Worm (Caenorhabditis elegans) whole organism, L3 larva: ENCODE results near the gene cutl-25.

Experiments
- R02D3.7 ChIP-seq: fragments of 150-350 bp; optimal IDR thresholded peaks from 2 replicates; lab custom pipeline; 2014; ENCODE audit warnings: missing biosample characterization, missing genetic modification characterization
- ZK546.5 ChIP-seq: sonication (generic microtip); optimal IDR thresholded peaks from 2 replicates; lab custom pipeline; 2017; ENCODE audit warnings: missing biosample characterization, missing genetic modification characterization
- aly-2 ChIP-seq: fragments of 150-350 bp; optimal IDR thresholded peaks from 2 replicates; lab custom pipeline; 2014; ENCODE audit warnings: missing biosample characterization, missing genetic modification characterization
- ama-1 ChIP-seq: fragments of 150-350 bp; optimal IDR thresholded peaks from 2 replicates; lab custom pipeline; 2018
- ceh-16 ChIP-seq: sonication (generic microtip); optimal IDR thresholded peaks from 2 replicates; lab custom pipeline; 2017; ENCODE audit warnings: missing biosample characterization, missing genetic modification characterization
- ceh-28 ChIP-seq: fragments of 150-350 bp; optimal IDR thresholded peaks from 2 replicates; lab custom pipeline; 2014; ENCODE audit warnings: missing biosample characterization, missing genetic modification reagents, missing genetic modification characterization
- ceh-82 ChIP-seq: fragments of 150-350 bp; optimal IDR thresholded peaks from 2 replicates; lab custom pipeline; 2014; ENCODE audit warnings: missing biosample characterization, missing genetic modification characterization
- ceh-9 ChIP-seq: sonication (generic microtip); optimal IDR thresholded peaks from 2 replicates; lab custom pipeline; 2018; ENCODE audit warnings: missing biosample characterization, missing genetic modification characterization
- daf-12 ChIP-seq: fragments of 150-350 bp; optimal IDR thresholded peaks from 2 replicates; lab custom pipeline; 2014; ENCODE audit warnings: missing biosample characterization, missing genetic modification reagents, missing genetic modification characterization
- egl-27 ChIP-seq: sonication (generic microtip); optimal IDR thresholded peaks from 4 replicates; lab custom pipeline; 2017; ENCODE audit warnings: missing biosample characterization, missing genetic modification reagents, missing genetic modification characterization
- egl-5 ChIP-seq: fragments of 150-350 bp; optimal IDR thresholded peaks from 2 replicates; lab custom pipeline; 2017; ENCODE audit warnings: missing biosample characterization, missing genetic modification reagents, missing genetic modification characterization, inconsistent platforms
- elt-1 ChIP-seq: fragments of 150-350 bp; optimal IDR thresholded peaks from 2 replicates; lab custom pipeline; 2014; ENCODE audit warnings: missing biosample characterization, missing genetic modification characterization
- elt-2 ChIP-seq: sonication (generic microtip); optimal IDR thresholded peaks from 2 replicates; lab custom pipeline; 2016; ENCODE audit warnings: missing genetic modification reagents, mild to moderate bottlenecking, missing genetic modification characterization, missing compliant biosample characterization
- elt-3 ChIP-seq, 3 experiments: fragments of 150-350 bp in 1 of 3; sonication (generic microtip) in 2 of 3; optimal IDR thresholded peaks; 2 replicates in 2 of 3; 4 replicates in 1 of 3; lab custom pipeline; 2014 to 2017; ENCODE audit warnings: missing biosample characterization in 3 of 3, missing genetic modification characterization in 3 of 3
- eor-1 ChIP-seq, 2 experiments: fragments of 150-350 bp; optimal IDR thresholded peaks; 2 replicates each; lab custom pipeline; 2014 to 2018; ENCODE audit warnings: missing biosample characterization in 2 of 2, missing genetic modification characterization in 2 of 2
- fkh-10 ChIP-seq: sonication (generic microtip); optimal IDR thresholded peaks from 2 replicates; lab custom pipeline; 2017; ENCODE audit warnings: missing biosample characterization, missing genetic modification reagents, missing genetic modification characterization
- fkh-2 ChIP-seq: fragments of 150-350 bp; optimal IDR thresholded peaks from 2 replicates; lab custom pipeline; 2014; ENCODE audit warnings: missing biosample characterization, missing genetic modification reagents, missing genetic modification characterization
- fos-1 ChIP-seq: fragments of 150-350 bp; optimal IDR thresholded peaks from 2 replicates; lab custom pipeline; 2014; ENCODE audit warnings: missing biosample characterization, missing genetic modification characterization
- hmg-11 ChIP-seq: sonication (generic microtip); optimal IDR thresholded peaks from 2 replicates; lab custom pipeline; 2016; ENCODE audit warnings: missing genetic modification characterization, missing compliant biosample characterization
- jun-1 ChIP-seq: fragments of 150-350 bp; optimal IDR thresholded peaks from 2 replicates; lab custom pipeline; 2014; ENCODE audit warnings: missing biosample characterization, missing genetic modification reagents, missing genetic modification characterization
- lin-15B ChIP-seq: fragments of 150-350 bp; optimal IDR thresholded peaks from 2 replicates; lab custom pipeline; 2014; ENCODE audit warnings: missing biosample characterization, missing genetic modification characterization
- lin-39 ChIP-seq: fragments of 150-350 bp; optimal IDR thresholded peaks from 2 replicates; lab custom pipeline; 2018; ENCODE audit warnings: missing biosample characterization, missing genetic modification reagents, missing genetic modification characterization
- lsy-12 ChIP-seq: sonication (generic microtip); optimal IDR thresholded peaks from 2 replicates; lab custom pipeline; 2016; ENCODE audit warnings: mild to moderate bottlenecking, missing genetic modification characterization, missing compliant biosample characterization
- mdl-1 ChIP-seq: fragments of 150-350 bp; optimal IDR thresholded peaks from 2 replicates; lab custom pipeline; 2014; ENCODE audit warnings: missing biosample characterization, missing genetic modification characterization
- mml-1 ChIP-seq: fragments of 150-350 bp; sonication (generic microtip); optimal IDR thresholded peaks from 3 replicates; lab custom pipeline; 2014; ENCODE audit warnings: missing biosample characterization, missing genetic modification characterization
- nfya-1 ChIP-seq: sonication (generic microtip); optimal IDR thresholded peaks from 2 replicates; lab custom pipeline; 2017; ENCODE audit warnings: missing genetic modification characterization, mild to moderate bottlenecking, missing compliant biosample characterization, antibody characterized with exemption, moderate library complexity; ENCODE audit not compliant: insufficient read depth
- nhr-11 ChIP-seq: fragments of 150-350 bp; optimal IDR thresholded peaks from 2 replicates; lab custom pipeline; 2014; ENCODE audit warnings: missing biosample characterization, missing genetic modification characterization
- nhr-12 ChIP-seq: fragments of 150-350 bp; optimal IDR thresholded peaks from 2 replicates; lab custom pipeline; 2014; ENCODE audit warnings: missing biosample characterization, missing genetic modification characterization
- nhr-23 ChIP-seq: fragments of 150-350 bp; optimal IDR thresholded peaks from 2 replicates; lab custom pipeline; 2014; ENCODE audit warnings: missing biosample characterization, missing genetic modification reagents, missing genetic modification characterization
- nhr-237 ChIP-seq: fragments of 150-350 bp; optimal IDR thresholded peaks from 2 replicates; lab custom pipeline; 2014; ENCODE audit warnings: missing biosample characterization, missing genetic modification characterization
- nhr-25 ChIP-seq: sonication (generic microtip); optimal IDR thresholded peaks from 2 replicates; lab custom pipeline; 2017; ENCODE audit warnings: missing biosample characterization, missing genetic modification characterization
- nhr-28 ChIP-seq: fragments of 150-350 bp; optimal IDR thresholded peaks from 2 replicates; lab custom pipeline; 2014; ENCODE audit warnings: missing biosample characterization, missing genetic modification characterization
- nhr-43 ChIP-seq: sonication (generic microtip); optimal IDR thresholded peaks from 2 replicates; lab custom pipeline; 2016; ENCODE audit warnings: mild to moderate bottlenecking, missing genetic modification characterization, missing compliant biosample characterization; ENCODE audit not compliant: poor library complexity, severe bottlenecking
- nhr-67 ChIP-seq: fragments of 150-350 bp; optimal IDR thresholded peaks from 2 replicates; lab custom pipeline; 2014; ENCODE audit warnings: missing biosample characterization, missing genetic modification characterization
- nhr-76 ChIP-seq: fragments of 150-350 bp; sonication (generic microtip); optimal IDR thresholded peaks from 5 replicates; lab custom pipeline; 2014; ENCODE audit warnings: missing biosample characterization, missing genetic modification characterization
- nhr-77 ChIP-seq: fragments of 150-350 bp; optimal IDR thresholded peaks from 2 replicates; lab custom pipeline; 2014; ENCODE audit warnings: missing biosample characterization, missing genetic modification characterization
- pha-4 ChIP-seq: fragments of 150-350 bp; optimal IDR thresholded peaks from 2 replicates; lab custom pipeline; 2014; ENCODE audit warnings: missing biosample characterization, missing genetic modification reagents, missing genetic modification characterization
- pqm-1 ChIP-seq: fragments of 150-350 bp; optimal IDR thresholded peaks from 2 replicates; lab custom pipeline; 2017; ENCODE audit warnings: missing biosample characterization, missing genetic modification characterization, inconsistent platforms
- sea-2 ChIP-seq: fragments of 150-350 bp; sonication (generic microtip); optimal IDR thresholded peaks from 4 replicates; lab custom pipeline; 2014; ENCODE audit warnings: missing biosample characterization, missing genetic modification reagents, missing genetic modification characterization
- skn-1 ChIP-seq: fragments of 150-350 bp; optimal IDR thresholded peaks from 2 replicates; lab custom pipeline; 2014; ENCODE audit warnings: missing biosample characterization, missing genetic modification characterization
- snpc-4 ChIP-seq: fragments of 150-350 bp; optimal IDR thresholded peaks from 2 replicates; lab custom pipeline; 2014; ENCODE audit warnings: missing biosample characterization, missing genetic modification characterization
- tbx-2 ChIP-seq: sonication (generic microtip); optimal IDR thresholded peaks from 2 replicates; lab custom pipeline; 2016; ENCODE audit warnings: mild to moderate bottlenecking, missing genetic modification characterization, missing compliant biosample characterization
- unc-39 ChIP-seq: sonication (generic microtip); optimal IDR thresholded peaks from 4 replicates; lab custom pipeline; 2017; ENCODE audit warnings: missing biosample characterization, missing genetic modification characterization
- unc-62 ChIP-seq: fragments of 150-350 bp; sonication (generic microtip); optimal IDR thresholded peaks from 4 replicates; lab custom pipeline; 2014; ENCODE audit warnings: missing biosample characterization, missing genetic modification reagents, missing genetic modification characterization
- zag-1 ChIP-seq: fragments of 150-350 bp; optimal IDR thresholded peaks from 2 replicates; lab custom pipeline; 2014; ENCODE audit warnings: missing biosample characterization, missing genetic modification characterization
- ztf-11 ChIP-seq: fragments of 150-350 bp; optimal IDR thresholded peaks from 2 replicates; lab custom pipeline; 2014; ENCODE audit warnings: missing biosample characterization, missing genetic modification characterization
- ztf-4 ChIP-seq: fragments of 150-350 bp; optimal IDR thresholded peaks from 2 replicates; lab custom pipeline; 2014; ENCODE audit warnings: missing biosample characterization, missing genetic modification characterization

Gene cutl-25

DNA sequence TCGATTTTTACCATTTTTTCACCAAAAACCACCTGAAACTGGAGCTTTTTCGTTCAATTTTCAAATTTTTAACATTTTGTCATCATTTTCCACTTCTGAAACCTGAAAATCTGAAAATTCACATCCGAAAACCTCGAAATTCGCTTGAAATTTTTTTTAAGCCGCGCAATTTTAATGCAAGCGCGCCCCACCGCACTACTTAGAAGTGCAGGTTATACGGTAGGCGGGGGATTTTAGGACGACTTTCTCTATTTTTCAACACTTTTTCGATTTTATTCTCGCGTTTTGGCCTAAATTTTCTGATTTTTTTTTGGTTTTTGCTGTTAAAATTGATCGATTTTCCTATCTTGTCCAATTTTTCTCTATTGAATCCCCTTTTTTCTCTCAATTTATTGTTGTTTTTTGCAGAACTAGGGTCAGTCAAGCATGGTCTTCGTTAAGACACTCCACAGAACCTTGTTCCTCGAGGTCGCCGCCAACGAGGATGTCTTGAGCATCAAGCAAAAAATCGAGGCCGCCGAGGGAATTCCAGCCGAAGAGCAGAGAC, 21.0 kb upstream of the cutl-25 start, which contains the start of gene ubl-1 (continued):
- peak; percentile 22 for TF ChIP-seq ama-1
- TF ChIP-seq pqm-1 (tag; lab: Kevin White, UChicago), result peak; percentile 24
- TF ChIP-seq ceh-82, result peak; percentile 46
- no peak for TF ChIP-seq nhr-76 (tag; lab: Kevin White, UChicago)
- TF ChIP-seq unc-39 (tag; lab: Kevin White, UChicago), result no peak
- TF ChIP-seq nhr-67 (tag; lab: Kevin White, UChicago), result no peak
- peak; percentile 69 for TF ChIP-seq skn-1
- TF ChIP-seq mdl-1 (tag; lab: Kevin White, UChicago), result no peak
- TF ChIP-seq elt-2 (tag; lab: Kevin White, UChicago), result peak; percentile 49
- TF ChIP-seq ZK546.5 (tag; lab: Kevin White, UChicago), result peak; percentile 89
- no peak for TF ChIP-seq ztf-11 (tag; lab: Kevin White, UChicago)
- no peak for TF ChIP-seq zag-1 (tag; lab: Kevin White, UChicago)
- no peak for TF ChIP-seq nhr-12 (tag; lab: Kevin White, UChicago)

DNA sequence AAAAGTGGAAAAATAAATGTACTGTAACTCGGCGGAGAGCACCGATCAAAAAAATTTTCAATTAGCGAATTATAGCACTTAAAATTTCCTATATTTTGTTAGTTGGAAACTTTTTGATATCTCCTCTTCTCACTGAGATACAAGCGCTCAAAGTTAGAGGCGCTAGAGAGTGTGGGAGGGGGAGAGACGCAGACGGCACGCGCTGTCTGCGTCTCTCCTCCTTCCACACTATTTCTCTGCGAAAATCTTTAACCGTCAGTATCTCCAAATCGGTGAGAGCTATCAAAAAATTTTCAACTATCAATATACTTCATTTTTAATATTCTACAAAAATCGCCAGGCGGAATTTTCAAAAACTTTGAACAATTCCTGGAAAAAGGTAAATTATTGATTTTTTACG, 19.8 kb upstream of the cutl-25 start:
- TF ChIP-seq fkh-10 (GFP tag; lab: Kevin White, UChicago) (no peak), daf-12 (no peak), ceh-16 (tag; lab: Kevin White, UChicago) (no peak), skn-1 (no peak), ceh-28 (no peak), snpc-4 (tag; lab: Kevin White, UChicago) (no peak), fos-1 (no peak)

DNA sequence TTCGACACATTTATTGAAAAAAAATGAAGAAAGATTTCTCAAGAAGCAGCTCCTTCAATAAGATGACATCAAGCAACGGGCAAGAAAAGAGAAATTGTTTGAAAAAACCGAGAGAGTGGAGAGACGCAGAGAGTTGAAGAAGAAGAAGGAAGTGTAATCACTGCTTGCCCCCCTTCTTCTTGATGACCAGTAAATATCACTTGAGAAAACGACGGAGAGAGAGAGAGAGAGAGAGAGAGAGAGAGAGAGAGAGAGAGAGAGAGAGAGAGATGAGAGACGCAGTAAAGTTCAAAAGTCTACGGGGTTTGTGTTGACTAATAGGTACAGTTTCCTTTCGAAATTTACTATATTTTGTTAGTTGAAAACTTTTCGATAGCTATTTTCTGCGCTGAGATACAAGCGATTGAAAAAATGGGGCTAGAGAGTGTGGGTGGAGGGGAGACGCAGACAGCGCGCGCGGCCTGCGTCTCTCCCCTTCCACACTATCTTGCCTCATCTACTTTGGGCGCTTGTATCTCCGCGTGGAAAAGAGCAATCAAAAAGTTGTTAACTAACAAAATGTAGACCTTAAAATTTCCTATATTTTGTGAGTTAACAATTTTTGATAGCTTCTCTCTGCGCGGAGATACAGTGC, 19.1 kb upstream of the cutl-25 start:
- peak; percentile 66 for TF ChIP-seq nfya-1 (tag; lab: Kevin White, UChicago)
- TF ChIP-seq fkh-10 (GFP tag; lab: Kevin White, UChicago), result no peak
- no peak for TF ChIP-seq R02D3.7 (tag; lab: Kevin White, UChicago)
- TF ChIP-seq tbx-2, result no peak
- TF ChIP-seq zag-1 (tag; lab: Kevin White, UChicago), result no peak
- TF ChIP-seq elt-1 (tag; lab: Kevin White, UChicago), result no peak
- no peak for TF ChIP-seq unc-62 (GFP tag; lab: Kevin White, UChicago)
- TF ChIP-seq snpc-4 (tag; lab: Kevin White, UChicago), result peak; percentile 74
- TF ChIP-seq skn-1, result no peak
- TF ChIP-seq egl-27 (tag; lab: Kevin White, UChicago), result no peak
- no peak for TF ChIP-seq ZK546.5 (tag; lab: Kevin White, UChicago)
- no peak for TF ChIP-seq aly-2 (tag; lab: Kevin White, UChicago)
- TF ChIP-seq pqm-1 (tag; lab: Kevin White, UChicago), result peak; percentile 21
- TF ChIP-seq daf-12, result no peak
- TF ChIP-seq fkh-2, result no peak
- peak; percentile 60 for TF ChIP-seq jun-1
- no peak for TF ChIP-seq ceh-16 (tag; lab: Kevin White, UChicago)
- no peak for TF ChIP-seq ama-1
- no peak for TF ChIP-seq ceh-82
- peak; percentile 35 for TF ChIP-seq lin-39 (tag; lab: Kevin White, UChicago)
- TF ChIP-seq nhr-28, result no peak
- TF ChIP-seq ceh-28, result peak; percentile 61
- TF ChIP-seq ztf-11 (tag; lab: Kevin White, UChicago), result no peak
- TF ChIP-seq lin-15B, result peak; percentile 20
- TF ChIP-seq hmg-11 (tag; lab: Kevin White, UChicago), result peak; percentile 39
- TF ChIP-seq sea-2 (GFP tag; lab: Kevin White, UChicago), result no peak
- no peak for TF ChIP-seq nhr-11 (tag; lab: Kevin White, UChicago)
- no peak for TF ChIP-seq ceh-9 (tag; lab: Kevin White, UChicago)
- no peak for TF ChIP-seq elt-3 (tag; optimal IDR thresholded peaks at IDR 0.05; lab: Kevin White, UChicago)
- no peak for TF ChIP-seq mdl-1 (tag; lab: Kevin White, UChicago)
- TF ChIP-seq pha-4 (tag; lab: Kevin White, UChicago), result peak; percentile 86
- peak; percentile 46 for TF ChIP-seq lsy-12 (tag; lab: Kevin White, UChicago)
- peak; percentile 27 for TF ChIP-seq elt-2 (tag; lab: Kevin White, UChicago)
- no peak for TF ChIP-seq nhr-67 (tag; lab: Kevin White, UChicago)
- TF ChIP-seq nhr-237 (tag; lab: Kevin White, UChicago), result no peak
- TF ChIP-seq unc-39 (tag; lab: Kevin White, UChicago), result no peak
- no peak for TF ChIP-seq egl-5 (tag; lab: Kevin White, UChicago)
- no peak for TF ChIP-seq nhr-12 (tag; lab: Kevin White, UChicago)
- TF ChIP-seq nhr-23 (tag; lab: Kevin White, UChicago), result peak; percentile 70
- no peak for TF ChIP-seq eor-1 (tag; optimal IDR thresholded peaks at IDR 0.05; lab: Kevin White, UChicago)
- TF ChIP-seq mml-1 (tag; lab: Kevin White, UChicago), result no peak
- TF ChIP-seq nhr-25 (tag; lab: Kevin White, UChicago), result peak; percentile 5
- no peak for TF ChIP-seq nhr-77 (tag; lab: Kevin White, UChicago)
- TF ChIP-seq nhr-43 (tag; lab: Kevin White, UChicago), result peak; percentile 61
- no peak for TF ChIP-seq ztf-4 (tag; lab: Kevin White, UChicago)
